Worm (Caenorhabditis elegans): ENCODE measurements around the gene glb-1.

glb-1 gene

DNA sequence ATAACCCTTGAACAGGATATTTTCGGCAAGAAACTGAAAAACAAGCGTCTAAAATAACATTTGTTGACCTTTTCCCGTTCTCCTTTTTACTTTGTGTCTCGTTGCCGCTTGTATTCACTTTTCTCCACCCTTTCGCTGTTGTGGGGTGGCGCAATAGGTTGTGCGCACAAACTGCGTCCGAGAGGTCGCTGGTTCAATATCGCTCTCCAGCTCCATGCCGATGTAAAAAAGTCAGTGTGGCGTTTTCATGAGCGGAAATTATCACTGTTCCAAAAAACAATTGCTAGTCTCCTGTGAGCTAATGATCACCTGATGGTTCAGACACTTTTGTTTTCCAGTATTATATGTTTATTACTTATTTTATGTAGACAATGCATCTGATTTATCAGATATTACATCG is 14.5 kb upstream of the glb-1 start (continued):
- TF ChIP-seq snpc-4 (GFP tag; optimal IDR thresholded peaks at IDR 0.05) = peak; percentile 47
- TF ChIP-seq snpc-4 (tag; optimal IDR thresholded peaks at IDR 0.05) = peak in 3 of 4 experiments; percentile 65 to 80 (median 66)
- TF ChIP-seq Y56A3A.18 (GFP tag; IDR thresholded peaks at IDR 0.05) = 0 out of 2 replicates have a peak, but pooled peaks have one; percentile 43
- TF ChIP-seq ekl-4 (GFP tag; IDR thresholded peaks at IDR 0.05) = peak; percentile 76; the same call in 1 of the 2 replicates
- peak; percentile 94 for TF ChIP-seq tbp1 (GFP tag; optimal IDR thresholded peaks at IDR 0.05)
- TF ChIP-seq K12H6.12 (tag; optimal IDR thresholded peaks at IDR 0.05) = peak; percentile 84
- no peak for TF ChIP-seq dox-1 (GFP tag; IDR thresholded peaks at IDR 0.05)
- no peak for TF ChIP-seq tbx-9 (tag; optimal IDR thresholded peaks at IDR 0.05; ENCODE audit: borderline replicate concordance)
- peak; percentile 70 for TF ChIP-seq hmg-1.2 (GFP tag; IDR thresholded peaks at IDR 0.05)
- TF ChIP-seq die-1 (tag; optimal IDR thresholded peaks at IDR 0.05) = peak; percentile 92
- no peak; the same call in 1 of the 2 replicates for TF ChIP-seq ztf-6 (GFP tag; IDR thresholded peaks at IDR 0.05)
- no peak for TF ChIP-seq attf-6 (GFP tag; IDR thresholded peaks at IDR 0.05)
- peak; percentile 34 for TF ChIP-seq B0035.1 (tag; optimal IDR thresholded peaks at IDR 0.05)
- no peak for TF ChIP-seq madf-6 (GFP tag; IDR thresholded peaks at IDR 0.05)
- TF ChIP-seq B0336.3 (GFP tag; IDR thresholded peaks at IDR 0.05) = no peak
- TF ChIP-seq tlf-1 (GFP tag; optimal IDR thresholded peaks at IDR 0.05) = peak; percentile 35
- TF ChIP-seq cebp-2 (GFP tag; IDR thresholded peaks at IDR 0.05) = no peak
- peak; percentile 60 for TF ChIP-seq lsl-1 (GFP tag; optimal IDR thresholded peaks at IDR 0.05)
- TF ChIP-seq Y79H2A.3 (GFP tag; conservative IDR thresholded peaks at IDR 0.05) = 0 out of 2 replicates have a peak, but pooled peaks have one; percentile 55
- TF ChIP-seq zfh-2 (GFP tag; conservative IDR thresholded peaks at IDR 0.05) = no peak
- peak; percentile 67 for TF ChIP-seq mxl-1 (tag; optimal IDR thresholded peaks at IDR 0.05)
- TF ChIP-seq T07F8.4 (tag; optimal IDR thresholded peaks at IDR 0.05) = peak; percentile 70
- TF ChIP-seq ceh-91 (GFP tag; IDR thresholded peaks at IDR 0.05) = peak; percentile 64
- peak; percentile 21 for TF ChIP-seq ztf-3 (GFP tag; optimal IDR thresholded peaks at IDR 0.05)
- no peak for TF ChIP-seq ccch-3 (GFP tag; optimal IDR thresholded peaks at IDR 0.05)
- TF ChIP-seq ztf-25 (GFP tag; IDR thresholded peaks at IDR 0.05) = peak; percentile 84; the same call in 1 of the 2 replicates
- peak; percentile 89 for TF ChIP-seq nhr-90 (tag; optimal IDR thresholded peaks at IDR 0.05)
- no peak; the same call in 1 of the 2 replicates for TF ChIP-seq egrh-3 (GFP tag; IDR thresholded peaks at IDR 0.05)
- TF ChIP-seq bed-1 (GFP tag; IDR thresholded peaks at IDR 0.05) = 0 out of 2 replicates have a peak, but pooled peaks have one; percentile 73
- peak; percentile 97 for TF ChIP-seq him-1 (tag; optimal IDR thresholded peaks at IDR 0.05)
- TF ChIP-seq T26A5.8 (tag; optimal IDR thresholded peaks at IDR 0.05) = peak; percentile 36
- no peak for TF ChIP-seq sea-2 (GFP tag; IDR thresholded peaks at IDR 0.05)
- peak; percentile 86 for TF ChIP-seq rpc-1 (optimal IDR thresholded peaks at IDR 0.05)
- TF ChIP-seq rpc-1 (tag; optimal IDR thresholded peaks at IDR 0.05) = peak; percentile 93
- peak; percentile 65 for TF ChIP-seq ceh-100 (GFP tag; IDR thresholded peaks at IDR 0.05)
- TF ChIP-seq mcd-1 (GFP tag; IDR thresholded peaks at IDR 0.05) = no peak
- TF ChIP-seq rec-8 (tag; optimal IDR thresholded peaks at IDR 0.05) = peak; percentile 63 to 87
- TF ChIP-seq snpc-1.1 (tag; optimal IDR thresholded peaks at IDR 0.05; ENCODE audit: insufficient read depth) = peak; percentile 35
- TF ChIP-seq Y53F4B.3 (GFP tag; IDR thresholded peaks at IDR 0.05) = no peak; the same call in 1 of the 2 replicates
- TF ChIP-seq F37B4.10 (GFP tag; IDR thresholded peaks at IDR 0.05) = no peak
- TF ChIP-seq somi-1 (GFP tag; optimal IDR thresholded peaks at IDR 0.05) = peak; percentile 54
- TF ChIP-seq athp-1 (tag; optimal IDR thresholded peaks at IDR 0.05) = peak; percentile 78
- peak; percentile 78 for TF ChIP-seq sptf-2 (GFP tag; optimal IDR thresholded peaks at IDR 0.05)
- TF ChIP-seq B0261.1 (tag; optimal IDR thresholded peaks at IDR 0.05) = peak; percentile 83
